Worm (Caenorhabditis elegans) whole organism, late embryonic: ENCODE data around the gene srsx-9.

Source experiments
- hlh-30 ChIP-seq: sonication (generic microtip); optimal IDR thresholded peaks from 2 replicates; lab custom pipeline; 2017; ENCODE audit warnings: antibody characterized with exemption, missing genetic modification characterization, missing compliant biosample characterization; ENCODE audit not compliant: insufficient read depth
- hlh-8 ChIP-seq: sonication (generic microtip); optimal IDR thresholded peaks from 2 replicates; lab custom pipeline; 2016; ENCODE audit warnings: missing genotype, missing genetic modification characterization, missing compliant biosample characterization
- pax-1 ChIP-seq: fragments of 150-350 bp; optimal IDR thresholded peaks from 2 replicates; lab custom pipeline; 2014; ENCODE audit warnings: missing biosample characterization, missing genetic modification characterization
- pqm-1 ChIP-seq: sonication (generic microtip); optimal IDR thresholded peaks from 2 replicates; lab custom pipeline; 2016; ENCODE audit warnings: missing genetic modification characterization, missing compliant biosample characterization
- pros-1 ChIP-seq: fragments of 150-350 bp; optimal IDR thresholded peaks from 2 replicates; lab custom pipeline; 2014; ENCODE audit warnings: missing biosample characterization, missing genetic modification reagents, missing genetic modification characterization

ce11 chrV:5012193-5012853, 39.5 kb upstream of the srsx-9 start, which contains the start of gene srr-6:
- TF ChIP-seq hlh-30 = no peak
- TF ChIP-seq pqm-1 (tag; lab: Kevin White, UChicago) = no peak
- no peak for TF ChIP-seq hlh-8 (tag; lab: Kevin White, UChicago)
- no peak for TF ChIP-seq pax-1 (tag; lab: Kevin White, UChicago)
- TF ChIP-seq pros-1 = no peak
